Fruit fly (Drosophila melanogaster): ENCODE results near the gene dnt.

The dnt gene

dm6 chr2L:19359802-19360429 is 3.1 kb downstream of the dnt start (continued):
- peak; percentile 5 for TF ChIP-seq fd102C (GFP tag; optimal IDR thresholded peaks at IDR 0.05)
- TF ChIP-seq oc (tag; optimal IDR thresholded peaks at IDR 0.05) = peak; percentile 90
- TF ChIP-seq gsb-n (tag; optimal IDR thresholded peaks at IDR 0.05) = peak; percentile 21
- no peak for TF ChIP-seq CG34224 (GFP tag; IDR thresholded peaks at IDR 0.05; ENCODE audit: partially characterized antibody)
- peak; percentile 10 for TF ChIP-seq kni (GFP tag; optimal IDR thresholded peaks at IDR 0.05)
- no peak for TF ChIP-seq CG8290 (GFP tag; optimal IDR thresholded peaks at IDR 0.05)
- no peak for TF ChIP-seq CG8290 (tag; optimal IDR thresholded peaks at IDR 0.05)
- TF ChIP-seq CG32532 (GFP tag; IDR thresholded peaks at IDR 0.05) = 0 out of 2 replicates have a peak, but pooled peaks have one; percentile 22
- no peak for TF ChIP-seq fd64A (GFP tag; optimal IDR thresholded peaks at IDR 0.05)
- TF ChIP-seq Bdp1 (GFP tag; optimal IDR thresholded peaks at IDR 0.05) = no peak
- TF ChIP-seq tll (GFP tag; optimal IDR thresholded peaks at IDR 0.05) = peak in 1 of 2 experiments; percentile 57
- TF ChIP-seq Stat92E (GFP tag; optimal IDR thresholded peaks at IDR 0.05) = peak in 1 of 3 experiments; percentile 19
- TF ChIP-seq bsh (GFP tag; optimal IDR thresholded peaks at IDR 0.05) = peak in 1 of 2 experiments; percentile 35
- peak; percentile 23; the same call in 1 of the 3 replicates for TF ChIP-seq dysf (GFP tag; IDR thresholded peaks at IDR 0.05)
- no peak for TF ChIP-seq run (tag; optimal IDR thresholded peaks at IDR 0.05)
- TF ChIP-seq sd (tag; optimal IDR thresholded peaks at IDR 0.05) = peak; percentile 10
- TF ChIP-seq CG9609 (GFP tag; optimal IDR thresholded peaks at IDR 0.05) = no peak

dm6 chr2L:19358017-19358471 is 5.0 kb downstream of the dnt start:
- TF ChIP-seq CG10431 (GFP tag; optimal IDR thresholded peaks at IDR 0.05) = no peak
- 0 out of 2 replicates have a peak, but pooled peaks have one; percentile 20 for TF ChIP-seq gt (GFP tag; IDR thresholded peaks at IDR 0.05)
- no peak for TF ChIP-seq CG5180 (GFP tag; optimal IDR thresholded peaks at IDR 0.05)
- peak; percentile 36 for TF ChIP-seq Atf-2 (GFP tag; optimal IDR thresholded peaks at IDR 0.05)
- TF ChIP-seq Adf1 (GFP tag; IDR thresholded peaks at IDR 0.05) = no peak
- TF ChIP-seq Doc2 (GFP tag; IDR thresholded peaks at IDR 0.05) = no peak
- TF ChIP-seq Lim3 (GFP tag; IDR thresholded peaks at IDR 0.05) = no peak
- no peak for TF ChIP-seq fru (optimal IDR thresholded peaks at IDR 0.05)
- TF ChIP-seq CG6791 (GFP tag; IDR thresholded peaks at IDR 0.05; ENCODE audit: partially characterized antibody) = no peak
- TF ChIP-seq Deaf1 (tag; optimal IDR thresholded peaks at IDR 0.05) = no peak
- no peak for TF ChIP-seq caup (GFP tag; optimal IDR thresholded peaks at IDR 0.05; ENCODE audit: severe bottlenecking)
- TF ChIP-seq CHES-1-like (GFP tag; optimal IDR thresholded peaks at IDR 0.05) = peak; percentile 32
- TF ChIP-seq CG18476 (GFP tag; optimal IDR thresholded peaks at IDR 0.05) = peak; percentile 28
- no peak for TF ChIP-seq Meics (GFP tag; optimal IDR thresholded peaks at IDR 0.05)
- no peak for TF ChIP-seq CG10274 (GFP tag; optimal IDR thresholded peaks at IDR 0.05)
- TF ChIP-seq CG10462 (GFP tag; optimal IDR thresholded peaks at IDR 0.05) = peak; percentile 11
- TF ChIP-seq Bteb2 (GFP tag; optimal IDR thresholded peaks at IDR 0.05) = no peak
- no peak for TF ChIP-seq kni (GFP tag; optimal IDR thresholded peaks at IDR 0.05)
- TF ChIP-seq pnt (GFP tag; optimal IDR thresholded peaks at IDR 0.05) = peak; percentile 20
- TF ChIP-seq zf30C (GFP tag; optimal IDR thresholded peaks at IDR 0.05) = peak; percentile 43
- TF ChIP-seq Nf-YA (GFP tag; IDR thresholded peaks at IDR 0.05) = no peak
- TF ChIP-seq HLH3B (GFP tag; IDR thresholded peaks at IDR 0.05) = peak; percentile 66
- no peak for TF ChIP-seq Scr (GFP tag; IDR thresholded peaks at IDR 0.05; ENCODE audit: partially characterized antibody)
- TF ChIP-seq CG13123 (GFP tag; optimal IDR thresholded peaks at IDR 0.05) = peak; percentile 7
- TF ChIP-seq hth (optimal IDR thresholded peaks at IDR 0.05) = no peak
- 0 out of 2 replicates have a peak, but pooled peaks have one; percentile 18 for TF ChIP-seq CG32772 (GFP tag; IDR thresholded peaks at IDR 0.05)
- TF ChIP-seq CG6272 (GFP tag; IDR thresholded peaks at IDR 0.05) = no peak
- TF ChIP-seq CG8290 (GFP tag; optimal IDR thresholded peaks at IDR 0.05) = peak; percentile 10
- peak in 1 of 2 experiments; percentile 27 for TF ChIP-seq CG8290 (tag; optimal IDR thresholded peaks at IDR 0.05)
- no peak for TF ChIP-seq knrl (GFP tag; IDR thresholded peaks at IDR 0.05; ENCODE audit: partially characterized antibody)
- TF ChIP-seq CG18619 (GFP tag; optimal IDR thresholded peaks at IDR 0.05) = peak; percentile 30
- no peak for TF ChIP-seq schlank (tag; optimal IDR thresholded peaks at IDR 0.05)
- TF ChIP-seq ems (GFP tag; optimal IDR thresholded peaks at IDR 0.05) = peak; percentile 21
- peak; percentile 31 for TF ChIP-seq CG12659 (GFP tag; optimal IDR thresholded peaks at IDR 0.05)

All from whole organism, embryonic.